Worm (Caenorhabditis elegans) whole organism, L4 larva: ENCODE data around the gene ncs-6.
A peak's percentile ranks its signal among the peaks of the same experiment; 100 is the strongest.
"Not testable (repeated sequence)": the region's sequence is repeated elsewhere in the genome, so short reads cannot be mapped to it uniquely, and the experiment has no call there.

Experiments used
- D1046.2 ChIP-seq: fragments of 200-800 bp; sonication (Bioruptor generic); IDR thresholded peaks from 2 replicates; pipeline ENCODE4 v1.3.6; 2022; ENCODE audit warnings: missing genetic modification characterization, missing compliant biosample characterization
- F37D6.2 ChIP-seq: sonication (generic microtip); optimal IDR thresholded peaks from 2 replicates; lab custom pipeline; 2016; ENCODE audit warnings: mild to moderate bottlenecking, missing genetic modification characterization, missing compliant biosample characterization
- T26A8.4 ChIP-seq: fragments of 200-800 bp; sonication (Bioruptor generic); IDR thresholded peaks from 2 replicates; pipeline ENCODE4 v1.3.6; 2022; ENCODE audit warnings: missing genetic modification characterization, missing compliant biosample characterization
- Y75B8A.6 ChIP-seq: fragments of 200-800 bp; sonication (Bioruptor generic); IDR thresholded peaks from 2 replicates; pipeline ENCODE4 v1.3.6; 2022; ENCODE audit warnings: missing genetic modification reagents, missing genetic modification characterization, missing compliant biosample characterization
- aha-1 ChIP-seq: fragments of 150-350 bp; peaks from one replicate; lab custom pipeline; 2014; ENCODE audit warnings: missing biosample characterization, missing genetic modification characterization
- ceh-20 ChIP-seq: fragments of 200-800 bp; sonication (Bioruptor generic); IDR thresholded peaks from 2 replicates; pipeline ENCODE4 v1.3.6; 2022; ENCODE audit warnings: missing genetic modification reagents, missing genetic modification characterization, missing compliant biosample characterization
- ctbp-1 ChIP-seq: fragments of 200-800 bp; sonication (Bioruptor generic); IDR thresholded peaks from 2 replicates; pipeline ENCODE4 v1.3.6; 2022; ENCODE audit warnings: missing genetic modification reagents, missing genetic modification characterization, missing compliant biosample characterization
- daf-19 ChIP-seq: fragments of 200-800 bp; sonication (Bioruptor generic); conservative IDR thresholded peaks from 2 replicates; pipeline ENCODE4 v1.3.6; 2022; ENCODE audit warnings: missing genetic modification characterization, missing compliant biosample characterization
- dmd-6 ChIP-seq: fragments of 200-800 bp; sonication (Bioruptor generic); IDR thresholded peaks from 2 replicates; pipeline ENCODE4 v1.3.6; 2022; ENCODE audit warnings: missing genetic modification reagents, missing genetic modification characterization, missing compliant biosample characterization
- dmd-9 ChIP-seq: fragments of 200-800 bp; sonication (Bioruptor generic); IDR thresholded peaks from 2 replicates; pipeline ENCODE4 v1.3.6; 2022; ENCODE audit warnings: missing genetic modification reagents, missing genetic modification characterization, missing compliant biosample characterization
- dpl-1 ChIP-seq: fragments of 150-350 bp; optimal IDR thresholded peaks from 2 replicates; lab custom pipeline; 2014; ENCODE audit warnings: missing biosample characterization, missing genetic modification reagents, missing genetic modification characterization
- duxl-1 ChIP-seq: sonication (generic microtip); optimal IDR thresholded peaks from 2 replicates; lab custom pipeline; 2016; ENCODE audit warnings: mild to moderate bottlenecking, missing genetic modification characterization, moderate library complexity, missing compliant biosample characterization; ENCODE audit not compliant: poor library complexity
- dve-1 ChIP-seq: sonication (generic microtip); optimal IDR thresholded peaks from 2 replicates; lab custom pipeline; 2017; ENCODE audit warnings: antibody characterized with exemption, mild to moderate bottlenecking, missing genetic modification characterization, missing compliant biosample characterization; ENCODE audit not compliant: insufficient read depth
- egl-43 ChIP-seq: fragments of 200-800 bp; sonication (Bioruptor generic); IDR thresholded peaks from 2 replicates; pipeline ENCODE4 v1.3.6; 2022; ENCODE audit warnings: missing genetic modification reagents, missing genetic modification characterization, missing compliant biosample characterization
- hif-1 ChIP-seq, 2 experiments: sonication (generic microtip); optimal IDR thresholded peaks; 2 replicates each; lab custom pipeline; 2016 to 2017; ENCODE audit warnings: missing compliant biosample characterization in 2 of 2, missing genetic modification characterization in 2 of 2, missing genetic modification reagents in 2 of 2, missing genotype in 2 of 2, mild to moderate bottlenecking in 1 of 2
- hlh-11 ChIP-seq: fragments of 200-800 bp; sonication (Bioruptor generic); optimal IDR thresholded peaks from 2 replicates; lab custom pipeline; 2018; ENCODE audit warnings: mild to moderate bottlenecking, missing genetic modification characterization, missing compliant biosample characterization
- hlh-30 ChIP-seq: sonication (generic microtip); optimal IDR thresholded peaks from 2 replicates; lab custom pipeline; 2017; ENCODE audit warnings: antibody characterized with exemption, mild to moderate bottlenecking, missing genetic modification characterization, missing compliant biosample characterization; ENCODE audit not compliant: insufficient read depth
- hmg-1.1 ChIP-seq: fragments of 200-800 bp; sonication (Bioruptor generic); IDR thresholded peaks from 2 replicates; pipeline ENCODE4 v1.3.6; 2022; ENCODE audit warnings: missing genetic modification reagents, missing genetic modification characterization, missing compliant biosample characterization
- lin-29 ChIP-seq: fragments of 200-800 bp; sonication (Bioruptor generic); IDR thresholded peaks from 2 replicates; pipeline ENCODE4 v1.3.6; 2022; ENCODE audit warnings: missing genetic modification reagents, missing genetic modification characterization, missing compliant biosample characterization
- lin-38 ChIP-seq: fragments of 200-800 bp; sonication (Bioruptor generic); IDR thresholded peaks from 2 replicates; pipeline ENCODE4 v1.3.6; 2022; ENCODE audit warnings: missing genetic modification reagents, missing genetic modification characterization, missing compliant biosample characterization
- lsy-2 ChIP-seq, 2 experiments: fragments of 150-350 bp in 1 of 2; sonication (generic microtip) in 1 of 2; optimal IDR thresholded peaks; 2 replicates each; lab custom pipeline; 2014 to 2017; ENCODE audit warnings: missing biosample characterization in 2 of 2, missing genetic modification characterization in 2 of 2
- madf-9 ChIP-seq: fragments of 200-800 bp; sonication (Bioruptor generic); conservative IDR thresholded peaks from 2 replicates; pipeline ENCODE4 v1.3.6; 2022; ENCODE audit warnings: missing genetic modification reagents, missing genetic modification characterization, missing compliant biosample characterization
- mep-1 ChIP-seq: fragments of 150-350 bp; sonication (generic microtip); optimal IDR thresholded peaks from 3 replicates; lab custom pipeline; 2014; ENCODE audit warnings: missing biosample characterization, missing genetic modification characterization
- mes-2 ChIP-seq: sonication (generic microtip); optimal IDR thresholded peaks from 2 replicates; lab custom pipeline; 2016; ENCODE audit warnings: missing genotype, mild to moderate bottlenecking, missing genetic modification characterization, missing compliant biosample characterization; ENCODE audit not compliant: poor library complexity, severe bottlenecking
- mxl-3 ChIP-seq: fragments of 200-800 bp; sonication (Bioruptor generic); optimal IDR thresholded peaks from 2 replicates; lab custom pipeline; 2018; ENCODE audit warnings: mild to moderate bottlenecking, missing genetic modification characterization, missing compliant biosample characterization
- nhr-102 ChIP-seq: sonication (generic microtip); optimal IDR thresholded peaks from 2 replicates; lab custom pipeline; 2016; ENCODE audit warnings: mild to moderate bottlenecking, missing genetic modification characterization, moderate library complexity, missing compliant biosample characterization
- nhr-11 ChIP-seq: fragments of 150-350 bp; optimal IDR thresholded peaks from 2 replicates; lab custom pipeline; 2014; ENCODE audit warnings: missing biosample characterization, missing genetic modification characterization
- nhr-28 ChIP-seq: fragments of 150-350 bp; optimal IDR thresholded peaks from 2 replicates; lab custom pipeline; 2014; ENCODE audit warnings: missing biosample characterization, missing genetic modification characterization
- nhr-42 ChIP-seq: fragments of 200-800 bp; sonication (Bioruptor generic); IDR thresholded peaks from 2 replicates; pipeline ENCODE4 v1.3.6; 2022; ENCODE audit warnings: missing genetic modification characterization, missing compliant biosample characterization
- pha-4 ChIP-seq, 2 experiments: fragments of 150-350 bp in 1 of 2; fragments of 200-800 bp in 1 of 2; sonication (Bioruptor generic) in 1 of 2; IDR thresholded peaks in 1 of 2; optimal IDR thresholded peaks in 1 of 2; 2 replicates each; pipeline versions ENCODE4 v1.3.6 to Lab custom; 2014 to 2022; ENCODE audit warnings: missing genetic modification characterization in 2 of 2, missing genetic modification reagents in 2 of 2, missing biosample characterization in 1 of 2, missing compliant biosample characterization in 1 of 2
- rbr-2 ChIP-seq: sonication (generic microtip); optimal IDR thresholded peaks from 2 replicates; lab custom pipeline; 2016; ENCODE audit warnings: missing genotype, missing genetic modification characterization, missing compliant biosample characterization
- saeg-2 ChIP-seq: fragments of 200-800 bp; sonication (Bioruptor generic); IDR thresholded peaks from 2 replicates; pipeline ENCODE4 v1.3.6; 2022; ENCODE audit warnings: missing genetic modification reagents, missing genetic modification characterization, missing compliant biosample characterization
- skn-1 ChIP-seq: fragments of 150-350 bp; optimal IDR thresholded peaks from 2 replicates; lab custom pipeline; 2014; ENCODE audit warnings: missing biosample characterization, missing genetic modification characterization
- unc-62 ChIP-seq, 3 experiments: fragments of 150-350 bp in 1 of 3; sonication (generic microtip); optimal IDR thresholded peaks in 2 of 3; peaks in 1 of 3; 1 replicate in 1 of 3; 2 replicates in 2 of 3; lab custom pipeline; 2014 to 2017; ENCODE audit warnings: missing biosample characterization in 3 of 3, missing genetic modification characterization in 3 of 3, missing genetic modification reagents in 3 of 3, missing genotype in 1 of 3
- vab-7 ChIP-seq: fragments of 200-800 bp; sonication (Bioruptor generic); IDR thresholded peaks from 2 replicates; pipeline ENCODE4 v1.3.6; 2022; ENCODE audit warnings: missing genetic modification reagents, missing genetic modification characterization, missing compliant biosample characterization
- zfp-2 ChIP-seq: sonication (generic microtip); optimal IDR thresholded peaks from 2 replicates; lab custom pipeline; 2016; ENCODE audit warnings: mild to moderate bottlenecking, missing genetic modification characterization, missing compliant biosample characterization
- zfp-3 ChIP-seq: fragments of 200-800 bp; sonication (Bioruptor generic); conservative IDR thresholded peaks from 2 replicates; pipeline ENCODE4 v1.3.6; 2022; ENCODE audit warnings: missing genetic modification reagents, missing genetic modification characterization, missing compliant biosample characterization

ncs-6 gene

ce11 chrII:3524097-3524496 lies 4.2 kb downstream of the ncs-6 start, which contains the start of gene col-72:
TSS of gene col-72 (minus strand) at chrII:3524197.
- TF ChIP-seq mxl-3, result no peak
- no peak for TF ChIP-seq madf-9 (GFP tag; lab: Robert Waterston, UW)
- no peak for TF ChIP-seq unc-62 (GFP tag; optimal IDR thresholded peaks at IDR 0.05 in 1 of 2; lab: Kevin White, UChicago)
- TF ChIP-seq unc-62 (tag; optimal IDR thresholded peaks at IDR 0.05; lab: Kevin White, UChicago), result no peak
- no peak for TF ChIP-seq skn-1 (tag; lab: Kevin White, UChicago)
- TF ChIP-seq dpl-1 (GFP tag; lab: Kevin White, UChicago), result no peak

ce11 chrII:3523547-3523946 lies 4.8 kb downstream of the ncs-6 start:
- TF ChIP-seq daf-19 (GFP tag; lab: Robert Waterston, UW) (0 out of 2 replicates have a peak, but pooled peaks have one; percentile 14), pha-4 (GFP tag; IDR thresholded peaks at IDR 0.05; lab: Robert Waterston, UW) (peak; percentile 75), zfp-3 (GFP tag; lab: Robert Waterston, UW) (peak; percentile 47; the same call in 1 of the 2 replicates), dpl-1 (GFP tag; lab: Kevin White, UChicago) (peak; percentile 41), T26A8.4 (peak; percentile 44; the same call in 1 of the 2 replicates), lsy-2 (tag; optimal IDR thresholded peaks at IDR 0.05; lab: Kevin White, UChicago) (peak; percentile 77 to 96), aha-1 (peak; percentile 81), duxl-1 (tag; lab: Kevin White, UChicago) (peak; percentile 10), dmd-9 (GFP tag; lab: Robert Waterston, UW) (0 out of 2 replicates have a peak, but pooled peaks have one; percentile 63), dmd-6 (GFP tag; lab: Robert Waterston, UW) (peak; percentile 80), F37D6.2 (tag; lab: Kevin White, UChicago) (peak; percentile 52), egl-43 (GFP tag; lab: Robert Waterston, UW) (0 out of 2 replicates have a peak, but pooled peaks have one; percentile 45), hif-1 (tag; optimal IDR thresholded peaks at IDR 0.05; lab: Kevin White, UChicago) (peak in 1 of 2 experiments; percentile 39), dve-1 (tag; lab: Kevin White, UChicago) (peak; percentile 23), nhr-42 (GFP tag; lab: Robert Waterston, UW) (peak; percentile 79), rbr-2 (tag; lab: Kevin White, UChicago) (peak; percentile 83), nhr-28 (tag; lab: Kevin White, UChicago) (peak; percentile 49), zfp-2 (tag; lab: Kevin White, UChicago) (peak; percentile 53), ctbp-1 (GFP tag; lab: Robert Waterston, UW) (peak; percentile 55; the same call in 1 of the 2 replicates), Y75B8A.6 (GFP tag; lab: Robert Waterston, UW) (0 out of 2 replicates have a peak, but pooled peaks have one; percentile 40), D1046.2 (GFP tag; lab: Robert Waterston, UW) (0 out of 2 replicates have a peak, but pooled peaks have one; percentile 54), mes-2 (tag; lab: Kevin White, UChicago) (peak; percentile 66), nhr-11 (peak; percentile 57), ceh-20 (GFP tag; lab: Robert Waterston, UW) (peak; percentile 72; the same call in 1 of the 2 replicates), saeg-2 (GFP tag; lab: Robert Waterston, UW) (0 out of 2 replicates have a peak, but pooled peaks have one; percentile 33), madf-9 (GFP tag; lab: Robert Waterston, UW) (peak; percentile 63; the same call in 1 of the 2 replicates), vab-7 (GFP tag; lab: Robert Waterston, UW) (peak; percentile 70), hlh-11 (tag; lab: Kevin White, UChicago) (peak; percentile 26), hmg-1.1 (peak; percentile 87), hlh-30 (peak; percentile 31), nhr-102 (tag; lab: Kevin White, UChicago) (peak; percentile 11), lin-29 (peak; percentile 74), mep-1 (tag; lab: Kevin White, UChicago) (peak; percentile 67), lin-38 (GFP tag; lab: Robert Waterston, UW) (peak; percentile 96)
- not testable (repeated sequence) for TF ChIP-seq pha-4 (tag; optimal IDR thresholded peaks at IDR 0.05; lab: Kevin White, UChicago)
- TF ChIP-seq, all 104 proteins: peak for 34; not testable (repeated sequence) for 70
